Worm (Caenorhabditis elegans) whole organism, L1 larva: Measurements from ENCODE around the gene B0244.15.

ENCODE experiments used
- C16A3.4 ChIP-seq: fragments of 150-350 bp; optimal IDR thresholded peaks from 2 replicates; lab custom pipeline; 2014; ENCODE audit warnings: missing biosample characterization, missing genetic modification characterization
- C34B4.2 ChIP-seq: sonication (generic microtip); optimal IDR thresholded peaks from 2 replicates; lab custom pipeline; 2017; ENCODE audit warnings: mild to moderate bottlenecking, missing genetic modification characterization, missing compliant biosample characterization
- F16B12.6 ChIP-seq: fragments of 150-350 bp; optimal IDR thresholded peaks from 2 replicates; lab custom pipeline; 2014; ENCODE audit warnings: missing biosample characterization, missing genetic modification characterization
- aha-1 ChIP-seq: fragments of 150-350 bp; optimal IDR thresholded peaks from 2 replicates; lab custom pipeline; 2014; ENCODE audit warnings: missing biosample characterization, missing genetic modification characterization
- alr-1 ChIP-seq: fragments of 200-800 bp; sonication (Bioruptor generic); optimal IDR thresholded peaks from 2 replicates; lab custom pipeline; 2018; ENCODE audit warnings: borderline replicate concordance, mild to moderate bottlenecking, missing genetic modification characterization, missing compliant biosample characterization
- aly-2 ChIP-seq: fragments of 150-350 bp; optimal IDR thresholded peaks from 2 replicates; lab custom pipeline; 2014; ENCODE audit warnings: missing biosample characterization, missing genetic modification characterization
- blmp-1 ChIP-seq: fragments of 150-350 bp; optimal IDR thresholded peaks from 2 replicates; lab custom pipeline; 2014; ENCODE audit warnings: missing biosample characterization, missing genetic modification characterization
- ceh-63 ChIP-seq: fragments of 200-800 bp; sonication (Bioruptor generic); optimal IDR thresholded peaks from 2 replicates; lab custom pipeline; 2018; ENCODE audit warnings: mild to moderate bottlenecking, missing genetic modification characterization, missing compliant biosample characterization
- ceh-8 ChIP-seq: fragments of 200-800 bp; sonication (Bioruptor generic); optimal IDR thresholded peaks from 2 replicates; lab custom pipeline; 2018; ENCODE audit warnings: mild to moderate bottlenecking, missing genetic modification characterization, moderate library complexity, missing compliant biosample characterization
- ces-1 ChIP-seq: fragments of 150-350 bp; optimal IDR thresholded peaks from 2 replicates; lab custom pipeline; 2014; ENCODE audit warnings: missing biosample characterization, missing genetic modification reagents, missing genetic modification characterization
- dpl-1 ChIP-seq, 3 experiments: fragments of 150-350 bp in 2 of 3; sonication (generic microtip) in 1 of 3; optimal IDR thresholded peaks; 2 replicates each; lab custom pipeline; 2014 to 2017; ENCODE audit warnings: missing biosample characterization in 3 of 3, missing genetic modification characterization in 3 of 3, missing genetic modification reagents in 3 of 3
- efl-1 ChIP-seq, 4 experiments: fragments of 150-350 bp; optimal IDR thresholded peaks in 3 of 4; peaks in 1 of 4; 1 replicate in 1 of 4; 2 replicates in 3 of 4; lab custom pipeline; 2014; ENCODE audit warnings: missing biosample characterization in 2 of 4, missing genetic modification characterization in 2 of 4, missing genetic modification reagents in 2 of 4
- elt-2 ChIP-seq: sonication (generic microtip); optimal IDR thresholded peaks from 2 replicates; lab custom pipeline; 2016; ENCODE audit warnings: missing genetic modification characterization, mild to moderate bottlenecking, inconsistent platforms, missing compliant biosample characterization, missing genetic modification reagents
- fkh-10 ChIP-seq: sonication (generic microtip); optimal IDR thresholded peaks from 2 replicates; lab custom pipeline; 2017; ENCODE audit warnings: missing biosample characterization, missing genetic modification reagents, missing genetic modification characterization
- isw-1 ChIP-seq: fragments of 200-800 bp; sonication (Bioruptor generic); IDR thresholded peaks from 2 replicates; pipeline ENCODE4 v1.3.6; 2022; ENCODE audit warnings: missing genetic modification characterization, missing compliant biosample characterization
- jun-1 ChIP-seq: fragments of 150-350 bp; optimal IDR thresholded peaks from 2 replicates; lab custom pipeline; 2014; ENCODE audit warnings: missing biosample characterization, missing genetic modification reagents, missing genetic modification characterization
- lin-14 ChIP-seq: fragments of 200-800 bp; sonication (Bioruptor generic); optimal IDR thresholded peaks from 2 replicates; lab custom pipeline; 2018; ENCODE audit warnings: mild to moderate bottlenecking, missing genetic modification characterization, moderate library complexity, missing compliant biosample characterization
- lin-15B ChIP-seq: fragments of 150-350 bp; sonication (generic microtip); optimal IDR thresholded peaks from 3 replicates; lab custom pipeline; 2014; ENCODE audit warnings: missing biosample characterization, missing genetic modification characterization
- lin-35 ChIP-seq, 2 experiments: fragments of 150-350 bp; optimal IDR thresholded peaks; 2 replicates each; lab custom pipeline; 2014; ENCODE audit warnings: missing biosample characterization in 2 of 2, missing genetic modification characterization in 2 of 2, missing genetic modification reagents in 2 of 2
- lir-3 ChIP-seq: sonication (generic microtip); optimal IDR thresholded peaks from 2 replicates; lab custom pipeline; 2016; ENCODE audit warnings: mild to moderate bottlenecking, missing genetic modification characterization, moderate library complexity, missing compliant biosample characterization; ENCODE audit not compliant: poor library complexity
- lsy-2 ChIP-seq, 2 experiments: fragments of 150-350 bp; optimal IDR thresholded peaks; 2 replicates each; lab custom pipeline; 2014; ENCODE audit warnings: missing biosample characterization in 2 of 2, missing genetic modification characterization in 2 of 2
- mab-9 ChIP-seq: fragments of 200-800 bp; sonication (Bioruptor generic); IDR thresholded peaks from 2 replicates; pipeline ENCODE4 v1.3.6; 2022; ENCODE audit warnings: missing genetic modification reagents, missing genetic modification characterization, missing compliant biosample characterization
- mdl-1 ChIP-seq, 2 experiments: fragments of 150-350 bp; optimal IDR thresholded peaks; 2 replicates each; lab custom pipeline; 2014 to 2017; ENCODE audit warnings: missing biosample characterization in 2 of 2, missing genetic modification characterization in 2 of 2, inconsistent platforms in 1 of 2
- nhr-11 ChIP-seq: fragments of 150-350 bp; optimal IDR thresholded peaks from 2 replicates; lab custom pipeline; 2014; ENCODE audit warnings: missing biosample characterization, missing genetic modification characterization
- nhr-71 ChIP-seq: sonication (generic microtip); optimal IDR thresholded peaks from 2 replicates; lab custom pipeline; 2016; ENCODE audit warnings: mild to moderate bottlenecking, missing genetic modification characterization, moderate library complexity, missing compliant biosample characterization
- nhr-85 ChIP-seq: sonication (generic microtip); peaks from one replicate; lab custom pipeline; 2016; ENCODE audit warnings: missing genetic modification characterization, inconsistent platforms, missing compliant biosample characterization
- pax-3 ChIP-seq: fragments of 200-800 bp; sonication (Bioruptor generic); optimal IDR thresholded peaks from 2 replicates; lab custom pipeline; 2018; ENCODE audit warnings: mild to moderate bottlenecking, missing genetic modification characterization, moderate library complexity, missing compliant biosample characterization
- snu-23 ChIP-seq: sonication (generic microtip); optimal IDR thresholded peaks from 2 replicates; lab custom pipeline; 2016; ENCODE audit warnings: missing genetic modification characterization, missing compliant biosample characterization
- sox-4 ChIP-seq: sonication (generic microtip); optimal IDR thresholded peaks from 2 replicates; lab custom pipeline; 2016; ENCODE audit warnings: missing genetic modification characterization, missing compliant biosample characterization
- tbx-2 ChIP-seq: sonication (generic microtip); optimal IDR thresholded peaks from 2 replicates; lab custom pipeline; 2016; ENCODE audit warnings: missing genetic modification characterization, missing compliant biosample characterization
- unc-98 ChIP-seq: fragments of 200-800 bp; sonication (Bioruptor generic); IDR thresholded peaks from 2 replicates; pipeline ENCODE4 v1.3.6; 2022; ENCODE audit warnings: missing genetic modification characterization, missing compliant biosample characterization
- vab-15 ChIP-seq: sonication (generic microtip); optimal IDR thresholded peaks from 2 replicates; lab custom pipeline; 2017; ENCODE audit warnings: missing genotype, mild to moderate bottlenecking, missing genetic modification characterization, missing compliant biosample characterization
- xbp-1 ChIP-seq: sonication (generic microtip); optimal IDR thresholded peaks from 2 replicates; lab custom pipeline; 2016; ENCODE audit warnings: missing genetic modification characterization, missing compliant biosample characterization
- zip-4 ChIP-seq: fragments of 200-800 bp; sonication (Bioruptor generic); optimal IDR thresholded peaks from 2 replicates; lab custom pipeline; 2018; ENCODE audit warnings: mild to moderate bottlenecking, missing genetic modification characterization, moderate library complexity, missing compliant biosample characterization

Gene B0244.15

DNA sequence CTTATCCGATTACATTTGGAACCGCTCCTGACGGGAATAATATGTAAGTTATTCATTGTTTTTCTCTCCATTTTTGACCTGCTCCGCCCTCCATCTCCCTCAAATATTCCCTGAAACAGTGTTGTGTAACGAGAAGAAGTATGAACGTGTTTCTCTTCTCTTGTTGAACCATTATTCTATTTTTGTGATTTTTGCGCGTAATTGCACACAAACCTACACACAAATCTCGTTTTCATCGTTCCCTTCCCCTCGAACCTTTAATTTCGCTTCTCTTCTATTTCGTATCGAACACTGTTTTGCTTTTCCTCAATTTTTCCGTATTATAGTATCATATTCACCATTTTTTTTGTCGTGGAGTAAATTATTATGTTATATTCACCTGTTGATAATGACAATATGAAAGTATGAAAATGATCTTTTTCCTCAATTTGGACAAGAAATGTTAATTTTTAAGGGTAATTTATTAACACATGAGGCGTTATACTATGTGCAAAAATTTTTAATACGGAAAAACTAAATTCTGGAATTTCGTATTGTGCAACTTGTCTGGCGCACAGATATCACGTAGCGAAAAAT is 25.9 kb upstream of the B0244.15 start:
- TF ChIP-seq C16A3.4 (tag; lab: Kevin White, UChicago) (no peak), aly-2 (no peak), lsy-2 (tag; optimal IDR thresholded peaks at IDR 0.05; lab: Kevin White, UChicago) (no peak), pax-3 (tag; lab: Kevin White, UChicago) (no peak), blmp-1 (tag; lab: Kevin White, UChicago) (no peak)

DNA sequence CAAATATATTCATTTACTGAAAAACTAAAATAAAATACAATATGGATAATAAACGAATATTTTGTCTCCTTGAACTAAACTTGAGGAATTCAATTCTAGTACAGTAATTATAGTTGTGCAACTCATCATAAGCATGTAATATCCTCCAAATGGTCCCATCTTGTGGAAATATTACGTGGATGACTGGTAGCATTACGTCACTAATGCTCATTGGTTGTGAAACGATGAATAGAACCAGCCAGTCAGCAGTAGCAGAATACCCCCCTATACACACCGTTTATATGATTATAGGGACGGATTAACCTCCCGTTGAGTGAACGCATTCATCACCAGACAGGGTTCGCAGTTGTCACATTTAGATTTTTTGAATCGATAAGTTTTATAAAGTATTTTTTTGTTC is 24.8 kb upstream of the B0244.15 start:
- TF ChIP-seq mdl-1 (tag; optimal IDR thresholded peaks at IDR 0.05; lab: Kevin White, UChicago) (no peak), fkh-10 (GFP tag; lab: Kevin White, UChicago) (no peak), alr-1 (tag; lab: Kevin White, UChicago) (no peak), nhr-11 (tag; lab: Kevin White, UChicago) (no peak), zip-4 (no peak), aha-1 (tag; lab: Kevin White, UChicago) (no peak), elt-2 (tag; lab: Kevin White, UChicago) (no peak), ces-1 (GFP tag; lab: Kevin White, UChicago) (no peak), lir-3 (tag; lab: Kevin White, UChicago) (no peak), lin-35 (GFP tag; optimal IDR thresholded peaks at IDR 0.05; lab: Kevin White, UChicago) (no peak), F16B12.6 (tag; lab: Kevin White, UChicago) (no peak), tbx-2 (no peak), vab-15 (tag; lab: Kevin White, UChicago) (no peak), unc-98 (no peak)

DNA sequence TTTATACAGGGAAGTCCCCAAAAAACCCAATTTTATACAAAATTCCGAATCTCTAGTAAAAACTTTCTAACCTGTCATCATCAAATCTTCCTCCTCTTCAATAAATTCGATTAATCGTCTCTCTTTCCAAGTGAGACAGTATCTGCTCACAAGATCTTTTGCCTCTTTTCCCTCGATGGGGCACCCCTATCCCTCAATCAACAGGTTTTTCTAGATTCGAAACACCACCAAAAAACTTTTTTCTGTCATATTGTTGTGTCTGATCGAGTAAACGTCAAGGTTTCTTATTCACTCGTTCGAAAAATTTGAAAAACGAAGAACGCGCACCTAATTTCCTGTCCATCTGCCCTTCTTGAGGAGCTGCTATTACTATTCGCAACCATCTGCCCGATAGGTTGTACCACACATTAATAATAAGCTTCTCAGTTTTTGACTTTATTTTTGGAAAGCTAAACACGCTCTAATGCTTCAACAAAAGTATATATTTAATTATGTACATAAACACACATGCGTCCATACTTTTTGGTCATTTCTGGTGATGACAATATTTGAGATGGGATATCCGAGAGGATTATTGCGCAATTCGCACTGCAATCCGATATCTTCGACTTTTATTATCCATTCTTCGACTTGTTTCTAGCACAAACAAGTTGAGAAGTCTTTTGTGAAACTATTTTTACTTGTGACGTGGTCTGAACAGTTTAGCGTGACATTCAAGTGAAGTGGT is 23.9 kb upstream of the B0244.15 start:
- TF ChIP-seq C34B4.2 (tag; lab: Kevin White, UChicago): no peak
- peak; percentile 24 for TF ChIP-seq lin-14 (GFP tag; lab: Kevin White, UChicago)
- TF ChIP-seq jun-1 (tag; lab: Kevin White, UChicago): no peak
- TF ChIP-seq blmp-1 (tag; lab: Kevin White, UChicago): peak; percentile 6
- no peak for TF ChIP-seq C16A3.4 (tag; lab: Kevin White, UChicago)
- TF ChIP-seq lin-15B (tag; lab: Kevin White, UChicago): no peak
- peak; percentile 70 for TF ChIP-seq nhr-85 (tag; lab: Kevin White, UChicago)
- no peak for TF ChIP-seq mab-9 (GFP tag; lab: Robert Waterston, UW)
- no peak for TF ChIP-seq fkh-10 (GFP tag; lab: Kevin White, UChicago)
- no peak for TF ChIP-seq lin-35 (GFP tag; optimal IDR thresholded peaks at IDR 0.05; lab: Kevin White, UChicago)
- TF ChIP-seq ceh-8 (GFP tag; lab: Kevin White, UChicago): no peak
- no peak for TF ChIP-seq ceh-63 (GFP tag; lab: Kevin White, UChicago)
- TF ChIP-seq dpl-1 (GFP tag; optimal IDR thresholded peaks at IDR 0.05; lab: Kevin White, UChicago): no peak
- TF ChIP-seq snu-23: no peak
- no peak for TF ChIP-seq nhr-71 (tag; lab: Kevin White, UChicago)
- TF ChIP-seq zip-4: no peak

DNA sequence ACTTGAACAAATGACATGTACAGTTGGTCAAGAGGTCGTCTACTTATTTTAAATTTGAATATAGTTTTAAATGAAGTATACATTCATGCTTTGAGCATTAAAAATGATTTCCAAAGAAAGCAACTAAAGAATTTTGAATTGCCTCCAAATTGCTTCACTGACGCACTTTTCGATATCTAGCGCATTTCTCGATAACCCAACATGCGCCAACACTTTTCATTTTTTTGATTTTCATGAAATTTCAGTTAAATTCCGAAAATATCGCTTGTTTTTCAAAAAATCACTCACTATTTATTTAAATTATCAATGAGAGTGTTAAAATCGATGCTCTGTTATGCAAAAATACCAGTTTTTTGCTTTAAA is 23.4 kb upstream of the B0244.15 start:
- TF ChIP-seq ceh-8 (GFP tag; lab: Kevin White, UChicago) (no peak), efl-1 (optimal IDR thresholded peaks at IDR 0.05; lab: Kevin White, UChicago) (peak; percentile 75 to 98), efl-1 (GFP tag; optimal IDR thresholded peaks at IDR 0.05 in 1 of 2; lab: Kevin White, UChicago) (peak; percentile 72 to 96), lin-35 (GFP tag; optimal IDR thresholded peaks at IDR 0.05; lab: Kevin White, UChicago) (peak; percentile 76 to 81), lsy-2 (tag; optimal IDR thresholded peaks at IDR 0.05; lab: Kevin White, UChicago) (peak in 1 of 2 experiments; percentile 4), dpl-1 (GFP tag; optimal IDR thresholded peaks at IDR 0.05; lab: Kevin White, UChicago) (peak; percentile 46 to 80 (median 71)), xbp-1 (no peak), sox-4 (tag; lab: Kevin White, UChicago) (no peak), isw-1 (no peak), aly-2 (no peak)
